Worm (Caenorhabditis elegans) whole organism, young adult: ENCODE results near the gene C45G9.6.

Experiments used
- B0261.1 ChIP-seq: sonication (generic microtip); optimal IDR thresholded peaks from 2 replicates; lab custom pipeline; 2016; ENCODE audit warnings: mild to moderate bottlenecking, missing genetic modification characterization, moderate library complexity, missing compliant biosample characterization
- D2030.7 ChIP-seq: fragments of 200-800 bp; sonication (Bioruptor generic); IDR thresholded peaks from 2 replicates; pipeline ENCODE4 v1.3.6; 2022; ENCODE audit warnings: missing genetic modification reagents, missing genetic modification characterization, missing compliant biosample characterization
- F23B12.7 ChIP-seq: sonication (generic microtip); optimal IDR thresholded peaks from 2 replicates; lab custom pipeline; 2017; ENCODE audit warnings: missing genetic modification characterization, mild to moderate bottlenecking, missing compliant biosample characterization, antibody characterized with exemption, moderate library complexity; ENCODE audit not compliant: insufficient read depth
- F37B4.10 ChIP-seq: fragments of 200-800 bp; sonication (Bioruptor generic); IDR thresholded peaks from 2 replicates; pipeline ENCODE4 v1.3.6; 2022; ENCODE audit warnings: missing genetic modification characterization, missing compliant biosample characterization
- F49E8.2 ChIP-seq: sonication (generic microtip); optimal IDR thresholded peaks from 3 replicates; lab custom pipeline; 2017; ENCODE audit warnings: missing genetic modification characterization, mild to moderate bottlenecking, missing compliant biosample characterization, antibody characterized with exemption, moderate library complexity; ENCODE audit not compliant: insufficient read depth
- Y67H2A.10 ChIP-seq: fragments of 200-800 bp; sonication (Bioruptor generic); conservative IDR thresholded peaks from 2 replicates; pipeline ENCODE4 v1.3.6; 2022; ENCODE audit warnings: missing genetic modification reagents, missing genetic modification characterization, missing compliant biosample characterization
- Y95B8A.8 ChIP-seq: fragments of 200-800 bp; sonication (Bioruptor generic); IDR thresholded peaks from 2 replicates; pipeline ENCODE4 v1.3.6; 2022; ENCODE audit warnings: missing genetic modification reagents, missing genetic modification characterization, missing compliant biosample characterization
- ZK185.1 ChIP-seq: sonication (generic microtip); optimal IDR thresholded peaks from 2 replicates; lab custom pipeline; 2016; ENCODE audit warnings: mild to moderate bottlenecking, missing genetic modification characterization, missing compliant biosample characterization; ENCODE audit not compliant: poor library complexity, severe bottlenecking
- akir-1 ChIP-seq: fragments of 200-800 bp; sonication (Bioruptor generic); optimal IDR thresholded peaks from 2 replicates; lab custom pipeline; 2018; ENCODE audit warnings: mild to moderate bottlenecking, missing genetic modification characterization, moderate library complexity, missing compliant biosample characterization
- atf-7 ChIP-seq: sonication (generic microtip); optimal IDR thresholded peaks from 2 replicates; lab custom pipeline; 2017; ENCODE audit warnings: mild to moderate bottlenecking, missing genetic modification characterization, missing compliant biosample characterization
- athp-1 ChIP-seq: sonication (generic microtip); optimal IDR thresholded peaks from 2 replicates; lab custom pipeline; 2017; ENCODE audit warnings: mild to moderate bottlenecking, missing genetic modification characterization, missing compliant biosample characterization
- attf-6 ChIP-seq: fragments of 200-800 bp; sonication (Bioruptor generic); IDR thresholded peaks from 2 replicates; pipeline ENCODE4 v1.3.6; 2022; ENCODE audit warnings: missing genetic modification reagents, missing genetic modification characterization, missing compliant biosample characterization
- bed-2 ChIP-seq: fragments of 200-800 bp; sonication (Bioruptor generic); IDR thresholded peaks from 2 replicates; pipeline ENCODE4 v1.3.6; 2022; ENCODE audit warnings: missing genetic modification reagents, missing genetic modification characterization, missing compliant biosample characterization
- cebp-1 ChIP-seq, 2 experiments: fragments of 200-800 bp in 1 of 2; sonication (Bioruptor generic) in 1 of 2; sonication (generic microtip) in 1 of 2; IDR thresholded peaks in 1 of 2; optimal IDR thresholded peaks in 1 of 2; 2 replicates each; pipeline versions ENCODE4 v1.3.6 to Lab custom; 2017 to 2022; ENCODE audit warnings: missing compliant biosample characterization in 2 of 2, missing genetic modification characterization in 2 of 2, mild to moderate bottlenecking in 1 of 2, missing genetic modification reagents in 1 of 2, moderate library complexity in 1 of 2
- cebp-2 ChIP-seq: fragments of 200-800 bp; sonication (Bioruptor generic); IDR thresholded peaks from 2 replicates; pipeline ENCODE4 v1.3.6; 2022; ENCODE audit warnings: missing genetic modification characterization, missing compliant biosample characterization
- ceh-27 ChIP-seq: fragments of 200-800 bp; sonication (Bioruptor generic); optimal IDR thresholded peaks from 2 replicates; lab custom pipeline; 2018; ENCODE audit warnings: mild to moderate bottlenecking, missing genetic modification characterization, moderate library complexity, missing compliant biosample characterization
- ceh-40 ChIP-seq: fragments of 200-800 bp; sonication (Bioruptor generic); IDR thresholded peaks from 2 replicates; pipeline ENCODE4 v1.3.6; 2022; ENCODE audit warnings: missing genetic modification characterization, missing compliant biosample characterization
- die-1 ChIP-seq: sonication (generic microtip); optimal IDR thresholded peaks from 2 replicates; lab custom pipeline; 2016; ENCODE audit warnings: missing genotype, mild to moderate bottlenecking, missing genetic modification characterization, missing compliant biosample characterization
- dpl-1 ChIP-seq: fragments of 150-350 bp; optimal IDR thresholded peaks from 2 replicates; lab custom pipeline; 2014; ENCODE audit warnings: missing biosample characterization, missing genetic modification reagents, missing genetic modification characterization
- ets-4 ChIP-seq: fragments of 200-800 bp; sonication (Bioruptor generic); optimal IDR thresholded peaks from 2 replicates; lab custom pipeline; 2018; ENCODE audit warnings: mild to moderate bottlenecking, missing genetic modification characterization, missing compliant biosample characterization
- hmg-1.2 ChIP-seq: fragments of 200-800 bp; sonication (Bioruptor generic); IDR thresholded peaks from 2 replicates; pipeline ENCODE4 v1.3.6; 2022; ENCODE audit warnings: missing genetic modification reagents, missing genetic modification characterization, missing compliant biosample characterization
- hmg-20 ChIP-seq: fragments of 200-800 bp; sonication (Bioruptor generic); IDR thresholded peaks from 2 replicates; pipeline ENCODE4 v1.3.6; 2022; ENCODE audit warnings: missing genetic modification reagents, missing genetic modification characterization, missing compliant biosample characterization
- hrde-1 ChIP-seq: sonication (generic microtip); optimal IDR thresholded peaks from 2 replicates; lab custom pipeline; 2016; ENCODE audit warnings: missing genetic modification characterization, mild to moderate bottlenecking, missing compliant biosample characterization, moderate library complexity, missing genotype, missing genetic modification reagents, borderline replicate concordance
- hsf-1 ChIP-seq: fragments of 200-800 bp; sonication (Bioruptor generic); IDR thresholded peaks from 2 replicates; pipeline ENCODE4 v1.3.6; 2022; ENCODE audit warnings: missing genetic modification reagents, missing genetic modification characterization, missing compliant biosample characterization
- lin-26 ChIP-seq: fragments of 200-800 bp; sonication (Bioruptor generic); IDR thresholded peaks from 2 replicates; pipeline ENCODE4 v1.3.6; 2022; ENCODE audit warnings: missing genetic modification reagents, missing genetic modification characterization, missing compliant biosample characterization
- lin-40 ChIP-seq: sonication (generic microtip); optimal IDR thresholded peaks from 2 replicates; lab custom pipeline; 2016; ENCODE audit warnings: missing genetic modification characterization, mild to moderate bottlenecking, missing compliant biosample characterization, missing genotype, missing genetic modification reagents
- lsy-27 ChIP-seq: sonication (generic microtip); optimal IDR thresholded peaks from 2 replicates; lab custom pipeline; 2017; ENCODE audit warnings: missing genetic modification characterization, mild to moderate bottlenecking, missing compliant biosample characterization, antibody characterized with exemption, missing genotype, borderline replicate concordance; ENCODE audit not compliant: insufficient read depth
- madf-6 ChIP-seq: fragments of 200-800 bp; sonication (Bioruptor generic); IDR thresholded peaks from 2 replicates; pipeline ENCODE4 v1.3.6; 2022; ENCODE audit warnings: missing genetic modification reagents, missing genetic modification characterization, missing compliant biosample characterization
- mel-28 ChIP-seq: sonication (generic microtip); optimal IDR thresholded peaks from 2 replicates; lab custom pipeline; 2016; ENCODE audit warnings: borderline replicate concordance, mild to moderate bottlenecking, missing genetic modification characterization, missing compliant biosample characterization
- nhr-120 ChIP-seq: fragments of 200-800 bp; sonication (Bioruptor generic); IDR thresholded peaks from 2 replicates; pipeline ENCODE4 v1.3.6; 2022; ENCODE audit warnings: missing genetic modification characterization, missing compliant biosample characterization
- nhr-179 ChIP-seq: sonication (generic microtip); optimal IDR thresholded peaks from 2 replicates; lab custom pipeline; 2016; ENCODE audit warnings: mild to moderate bottlenecking, missing genetic modification characterization, missing compliant biosample characterization
- nhr-80 ChIP-seq: sonication (generic microtip); optimal IDR thresholded peaks from 2 replicates; lab custom pipeline; 2016; ENCODE audit warnings: missing genetic modification characterization, missing compliant biosample characterization
- rcor-1 ChIP-seq: fragments of 200-800 bp; sonication (Bioruptor generic); IDR thresholded peaks from 2 replicates; pipeline ENCODE4 v1.3.6; 2022; ENCODE audit warnings: missing genetic modification reagents, missing genetic modification characterization, missing compliant biosample characterization
- sea-2 ChIP-seq: fragments of 200-800 bp; sonication (Bioruptor generic); IDR thresholded peaks from 2 replicates; pipeline ENCODE4 v1.3.6; 2022; ENCODE audit warnings: missing genetic modification characterization, missing compliant biosample characterization
- tbp1 ChIP-seq: fragments of 200-800 bp; sonication (Bioruptor generic); optimal IDR thresholded peaks from 2 replicates; lab custom pipeline; 2018; ENCODE audit warnings: mild to moderate bottlenecking, missing genetic modification characterization, missing compliant biosample characterization
- tlf-1 ChIP-seq: fragments of 200-800 bp; sonication (Bioruptor generic); optimal IDR thresholded peaks from 2 replicates; lab custom pipeline; 2018; ENCODE audit warnings: mild to moderate bottlenecking, missing genetic modification characterization, missing compliant biosample characterization
- unc-130 ChIP-seq: sonication (generic microtip); optimal IDR thresholded peaks from 2 replicates; lab custom pipeline; 2016; ENCODE audit warnings: missing genetic modification reagents, missing genetic modification characterization, missing compliant biosample characterization
- zfh-2 ChIP-seq: fragments of 200-800 bp; sonication (Bioruptor generic); conservative IDR thresholded peaks from 2 replicates; pipeline ENCODE4 v1.3.6; 2022; ENCODE audit warnings: missing genetic modification reagents, missing genetic modification characterization, missing compliant biosample characterization
- zim-3 ChIP-seq: sonication (generic microtip); optimal IDR thresholded peaks from 2 replicates; lab custom pipeline; 2017; ENCODE audit warnings: mild to moderate bottlenecking, missing genetic modification characterization, moderate library complexity, missing compliant biosample characterization
- ztf-28 ChIP-seq: fragments of 200-800 bp; sonication (Bioruptor generic); IDR thresholded peaks from 2 replicates; pipeline ENCODE4 v1.3.6; 2022; ENCODE audit warnings: missing genetic modification reagents, missing genetic modification characterization, missing compliant biosample characterization

The C45G9.6 gene

DNA sequence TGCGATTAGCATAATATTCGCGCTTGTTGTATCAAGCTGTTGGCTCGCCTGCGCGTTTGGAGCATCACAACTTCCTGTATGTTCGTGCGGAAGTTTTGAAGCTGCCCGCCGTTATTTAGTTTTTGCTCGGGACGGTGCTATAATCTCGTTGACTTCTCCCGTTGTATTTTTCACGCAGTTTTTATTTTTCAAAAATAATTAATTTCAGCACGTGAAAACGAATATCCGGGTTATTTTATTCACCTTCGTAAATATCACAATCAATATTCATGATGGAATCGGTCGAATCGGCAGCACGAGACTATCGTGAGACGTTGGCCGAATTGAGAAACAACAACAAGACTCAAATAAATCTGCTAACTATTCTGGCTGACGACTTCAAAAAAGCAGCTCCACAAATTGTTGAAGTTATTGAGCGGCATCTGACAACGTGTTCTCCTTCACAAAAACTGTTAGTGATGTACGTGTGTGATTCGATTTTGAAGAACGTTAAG, 11.1 kb upstream of the C45G9.6 start (continued):
- no peak for TF ChIP-seq ets-4 (GFP tag; lab: Kevin White, UChicago)
- no peak for TF ChIP-seq unc-130 (GFP tag; lab: Kevin White, UChicago)
- peak; percentile 12; the same call in 1 of the 2 replicates for TF ChIP-seq Y67H2A.10 (GFP tag; lab: Robert Waterston, UW)
- peak; percentile 67 for TF ChIP-seq tlf-1 (GFP tag; lab: Kevin White, UChicago)
- TF ChIP-seq cebp-2 (GFP tag; lab: Robert Waterston, UW), result no peak
- peak; percentile 23 for TF ChIP-seq die-1
- TF ChIP-seq Y95B8A.8 (GFP tag; lab: Robert Waterston, UW), result peak; percentile 84
- TF ChIP-seq F49E8.2, result no peak

DNA sequence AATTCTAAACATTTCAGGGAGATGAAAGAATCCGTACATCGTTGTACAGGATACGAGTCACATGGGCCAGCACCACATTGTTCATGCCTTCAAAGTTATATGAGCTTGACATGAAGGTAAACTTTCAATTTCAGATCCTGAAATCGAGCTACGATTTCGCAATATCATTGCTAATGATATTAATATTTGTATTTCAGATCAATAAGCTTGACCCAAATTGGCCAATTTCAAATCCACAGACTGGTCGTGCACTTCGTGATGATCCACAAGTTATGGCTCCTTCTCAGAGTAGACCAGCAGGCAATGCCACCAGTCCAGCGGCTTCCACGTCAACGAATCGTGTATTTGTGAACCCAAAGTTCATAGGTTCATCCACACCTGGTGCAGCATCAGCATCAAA, 9.9 kb upstream of the C45G9.6 start:
- TF ChIP-seq cebp-1 (GFP tag; IDR thresholded peaks at IDR 0.05; lab: Robert Waterston, UW), result no peak
- peak; percentile 64 for TF ChIP-seq cebp-1 (tag; optimal IDR thresholded peaks at IDR 0.05; lab: Kevin White, UChicago)
- no peak for TF ChIP-seq F37B4.10 (GFP tag; lab: Robert Waterston, UW)

ce11 chrIII:5027219-5027618, 9.0 kb upstream of the C45G9.6 start:
- TF ChIP-seq F23B12.7 (tag; lab: Kevin White, UChicago), result no peak
- no peak for TF ChIP-seq madf-6 (GFP tag; lab: Robert Waterston, UW)
- peak; percentile 22 for TF ChIP-seq atf-7 (tag; lab: Kevin White, UChicago)
- no peak for TF ChIP-seq nhr-179
- TF ChIP-seq dpl-1 (GFP tag; lab: Kevin White, UChicago), result no peak
- TF ChIP-seq mel-28 (tag; lab: Kevin White, UChicago), result no peak
- TF ChIP-seq B0261.1 (tag; lab: Kevin White, UChicago), result no peak
- no peak for TF ChIP-seq nhr-80 (tag; lab: Kevin White, UChicago)
- 0 out of 2 replicates have a peak, but pooled peaks have one; percentile 3 for TF ChIP-seq hmg-1.2 (GFP tag; lab: Robert Waterston, UW)
- TF ChIP-seq cebp-2 (GFP tag; lab: Robert Waterston, UW), result no peak
- TF ChIP-seq lsy-27 (tag; lab: Kevin White, UChicago), result no peak
- TF ChIP-seq hsf-1 (GFP tag; lab: Robert Waterston, UW), result no peak
- no peak for TF ChIP-seq D2030.7 (GFP tag; lab: Robert Waterston, UW)
- TF ChIP-seq sea-2, result no peak
- TF ChIP-seq hmg-20 (GFP tag; lab: Robert Waterston, UW), result 0 out of 2 replicates have a peak, but pooled peaks have one; percentile 14
- TF ChIP-seq rcor-1, result no peak
- no peak for TF ChIP-seq ceh-27 (GFP tag; lab: Kevin White, UChicago)
- TF ChIP-seq tbp1 (GFP tag; lab: Kevin White, UChicago), result no peak
- no peak for TF ChIP-seq Y95B8A.8 (GFP tag; lab: Robert Waterston, UW)
- TF ChIP-seq hrde-1 (tag; lab: Kevin White, UChicago), result no peak

ce11 chrIII:5030629-5031028, 5.6 kb upstream of the C45G9.6 start, which contains the start of gene klp-6:
Gene klp-6, plus strand, starts transcription at chrIII:5030929.
- TF ChIP-seq die-1 (no peak), ceh-40 (GFP tag; lab: Robert Waterston, UW) (no peak), zim-3 (no peak)

DNA sequence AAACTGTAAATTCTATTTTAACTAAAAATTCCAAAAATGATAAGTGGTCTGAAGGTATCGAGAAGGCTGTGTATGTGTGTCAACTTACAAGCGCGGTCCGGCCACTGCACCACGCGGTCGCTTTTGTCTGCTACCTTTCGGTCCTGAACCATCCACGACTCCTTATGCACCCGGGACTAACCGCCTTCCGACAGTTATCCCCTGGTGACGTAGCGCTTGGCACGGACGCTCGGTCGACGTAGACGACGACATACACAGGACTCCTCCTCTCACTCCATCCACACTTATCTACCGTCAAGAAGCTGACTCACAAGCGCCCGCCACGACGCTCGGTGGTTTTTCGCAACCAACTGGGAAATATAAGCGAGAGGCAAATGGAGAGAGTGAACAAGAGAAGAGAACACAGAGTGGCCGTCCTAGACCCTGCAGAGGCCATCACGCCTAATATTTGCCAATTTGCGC, 4.9 kb upstream of the C45G9.6 start:
- TF ChIP-seq akir-1 (GFP tag; lab: Kevin White, UChicago) (peak; percentile 39), zfh-2 (GFP tag; lab: Robert Waterston, UW) (peak; percentile 96), attf-6 (GFP tag; lab: Robert Waterston, UW) (0 out of 2 replicates have a peak, but pooled peaks have one; percentile 57), bed-2 (GFP tag; lab: Robert Waterston, UW) (0 out of 2 replicates have a peak, but pooled peaks have one; percentile 14), madf-6 (GFP tag; lab: Robert Waterston, UW) (peak; percentile 70), tlf-1 (GFP tag; lab: Kevin White, UChicago) (peak; percentile 60), athp-1 (peak; percentile 46), lin-40 (tag; lab: Kevin White, UChicago) (peak; percentile 91), ztf-28 (GFP tag; lab: Robert Waterston, UW) (0 out of 2 replicates have a peak, but pooled peaks have one; percentile 61), ZK185.1 (tag; lab: Kevin White, UChicago) (peak; percentile 84), nhr-120 (0 out of 2 replicates have a peak, but pooled peaks have one; percentile 19), lin-26 (GFP tag; lab: Robert Waterston, UW) (peak; percentile 91)
